Fruit fly (Drosophila melanogaster) whole organism, wandering third instar larva: ENCODE results near the gene Psf3.

ENCODE experiments used
- CG32264 ChIP-seq: fragments of 200-800 bp; sonication (Bioruptor generic); optimal IDR thresholded peaks from 2 replicates; lab custom pipeline; 2016; ENCODE audit warnings: missing biosample characterization, missing genetic modification characterization
- CG9705 ChIP-seq: fragments of 200-800 bp; sonication (Bioruptor generic); optimal IDR thresholded peaks from 2 replicates; lab custom pipeline; 2018; ENCODE audit warnings: missing biosample characterization, mild to moderate bottlenecking, missing genetic modification characterization
- CrebA ChIP-seq: fragments of 200-800 bp; sonication (Bioruptor generic); optimal IDR thresholded peaks from 2 replicates; lab custom pipeline; 2016; ENCODE audit warnings: missing biosample characterization, mild to moderate bottlenecking, missing genetic modification characterization, borderline replicate concordance
- Dif ChIP-seq: fragments of 200-275, 200-300 bp; sonication (Bioruptor generic); optimal IDR thresholded peaks from 2 replicates; lab custom pipeline; 2018; ENCODE audit warnings: missing biosample characterization, missing genetic modification characterization; ENCODE audit not compliant: partially characterized antibody
- GATAd ChIP-seq: sonication (Bioruptor generic); optimal IDR thresholded peaks from 2 replicates; lab custom pipeline; 2016; ENCODE audit warnings: missing biosample characterization, missing genetic modification characterization
- HLH106 ChIP-seq: fragments of 200-800 bp; optimal IDR thresholded peaks from 3 replicates; lab custom pipeline; 2019; ENCODE audit warnings: missing biosample characterization, mild to moderate bottlenecking, missing genetic modification characterization, moderate library complexity
- Hnf4 ChIP-seq: fragments of 200-800 bp; sonication (Bioruptor generic); optimal IDR thresholded peaks from 2 replicates; lab custom pipeline; 2016; ENCODE audit warnings: missing biosample characterization, mild to moderate bottlenecking, missing genetic modification characterization
- Hr78 ChIP-seq: fragments of >200 bp; optimal IDR thresholded peaks from 2 replicates; lab custom pipeline; 2017; ENCODE audit warnings: missing biosample characterization, missing genetic modification characterization
- Hr83 ChIP-seq: fragments of 200-300 bp; sonication (Bioruptor generic); optimal IDR thresholded peaks from 2 replicates; lab custom pipeline; 2016; ENCODE audit warnings: missing biosample characterization, mild to moderate bottlenecking, missing genetic modification characterization, moderate library complexity; ENCODE audit not compliant: poor library complexity, severe bottlenecking
- Mio ChIP-seq: sonication (Bioruptor generic); optimal IDR thresholded peaks from 2 replicates; lab custom pipeline; 2016; ENCODE audit warnings: missing biosample characterization, missing genetic modification characterization
- N ChIP-seq: fragments of >200 bp; optimal IDR thresholded peaks from 2 replicates; lab custom pipeline; 2018; ENCODE audit warnings: missing biosample characterization, missing external identifiers, missing genetic modification characterization
- OdsH ChIP-seq: fragments of 200-800 bp; sonication (Bioruptor generic); optimal IDR thresholded peaks from 2 replicates; lab custom pipeline; 2016; ENCODE audit warnings: missing biosample characterization, mild to moderate bottlenecking, missing genetic modification characterization
- Rel ChIP-seq, 2 experiments: fragments of 200-800 bp; sonication (Bioruptor generic) in 1 of 2; optimal IDR thresholded peaks; 2 replicates in 1 of 2; 3 replicates in 1 of 2; lab custom pipeline; 2016 to 2019; ENCODE audit warnings: mild to moderate bottlenecking in 2 of 2, missing biosample characterization in 2 of 2, missing genetic modification characterization in 2 of 2, moderate library complexity in 1 of 2
- Sp1 ChIP-seq: fragments of 200-800 bp; sonication (Bioruptor generic); optimal IDR thresholded peaks from 3 replicates; lab custom pipeline; 2019; ENCODE audit warnings: missing biosample characterization, mild to moderate bottlenecking, missing genetic modification characterization, moderate library complexity
- Vsx2 ChIP-seq: fragments of 200-300, 225-300 bp; sonication (Bioruptor generic); optimal IDR thresholded peaks from 2 replicates; lab custom pipeline; 2018; ENCODE audit warnings: missing biosample characterization, missing genetic modification characterization; ENCODE audit not compliant: partially characterized antibody
- br ChIP-seq: fragments of 200-800 bp; sonication (Bioruptor generic); optimal IDR thresholded peaks from 2 replicates; lab custom pipeline; 2016; ENCODE audit warnings: missing biosample characterization, missing genetic modification characterization
- dl ChIP-seq, 2 experiments: fragments of 175-275, 200-275 bp in 1 of 2; fragments of 200-275 bp in 1 of 2; sonication (Bioruptor generic); optimal IDR thresholded peaks; lab custom pipeline; 2018; ENCODE audit warnings: mild to moderate bottlenecking in 2 of 2, missing biosample characterization in 2 of 2, missing genetic modification characterization in 2 of 2, moderate library complexity in 2 of 2; ENCODE audit not compliant: partially characterized antibody in 2 of 2, insufficient read depth in 1 of 2
- dmrt93B ChIP-seq: fragments of 200-800 bp; sonication (Bioruptor generic); optimal IDR thresholded peaks from 2 replicates; lab custom pipeline; 2018; ENCODE audit warnings: missing biosample characterization, mild to moderate bottlenecking, missing genetic modification characterization
- dsf ChIP-seq: sonication (Bioruptor generic); optimal IDR thresholded peaks from 2 replicates; lab custom pipeline; 2016; ENCODE audit warnings: missing biosample characterization, missing genetic modification characterization, borderline replicate concordance
- ey ChIP-seq: fragments of 200-800 bp; sonication (Bioruptor generic); optimal IDR thresholded peaks from 2 replicates; lab custom pipeline; 2016; ENCODE audit warnings: missing biosample characterization, missing genetic modification characterization
- foxo ChIP-seq, 2 experiments: fragments of 200-800 bp; sonication (Bioruptor generic); optimal IDR thresholded peaks; 2 replicates in 1 of 2; 3 replicates in 1 of 2; lab custom pipeline; 2016 to 2017; ENCODE audit warnings: missing biosample characterization in 2 of 2, missing genetic modification characterization in 2 of 2
- fru ChIP-seq: fragments of 200-800 bp; sonication (Bioruptor generic); optimal IDR thresholded peaks from 3 replicates; lab custom pipeline; 2016; ENCODE audit warnings: missing biosample characterization, mild to moderate bottlenecking, missing genetic modification characterization
- h ChIP-seq: fragments of 200-800 bp; sonication (Bioruptor generic); optimal IDR thresholded peaks from 3 replicates; lab custom pipeline; 2016; ENCODE audit warnings: missing biosample characterization, mild to moderate bottlenecking, missing genetic modification characterization
- jim ChIP-seq: fragments of 175-275, 200-325 bp; sonication (Bioruptor generic); optimal IDR thresholded peaks from 2 replicates; lab custom pipeline; 2016; ENCODE audit warnings: missing biosample characterization, mild to moderate bottlenecking, missing genetic modification characterization
- lola ChIP-seq: fragments of >200 bp; optimal IDR thresholded peaks from 2 replicates; lab custom pipeline; 2017; ENCODE audit warnings: missing biosample characterization, missing genetic modification characterization
- pan ChIP-seq: fragments of >200 bp; optimal IDR thresholded peaks from 2 replicates; lab custom pipeline; 2017
- psq ChIP-seq: fragments of 200-800 bp; sonication (Bioruptor generic); optimal IDR thresholded peaks from 3 replicates; lab custom pipeline; 2017; ENCODE audit warnings: missing biosample characterization, mild to moderate bottlenecking, missing genetic modification characterization, moderate library complexity
- rgr ChIP-seq: fragments of 200-800 bp; sonication (Bioruptor generic); optimal IDR thresholded peaks from 3 replicates; lab custom pipeline; 2016; ENCODE audit warnings: missing biosample characterization, mild to moderate bottlenecking, missing genetic modification characterization
- sage ChIP-seq: fragments of 200-800 bp; sonication (Bioruptor generic); optimal IDR thresholded peaks from 2 replicates; lab custom pipeline; 2016; ENCODE audit warnings: missing biosample characterization, mild to moderate bottlenecking, missing genetic modification characterization
- sv ChIP-seq: fragments of 200-800 bp; sonication (Bioruptor generic); optimal IDR thresholded peaks from 3 replicates; lab custom pipeline; 2016; ENCODE audit warnings: missing biosample characterization, missing genetic modification characterization
- usp ChIP-seq: fragments of >200 bp; optimal IDR thresholded peaks from 2 replicates; lab custom pipeline; 2017; ENCODE audit warnings: missing biosample characterization, missing genetic modification characterization
- woc ChIP-seq: sonication (Bioruptor generic); optimal IDR thresholded peaks from 2 replicates; lab custom pipeline; 2016; ENCODE audit warnings: missing biosample characterization, mild to moderate bottlenecking, missing genetic modification characterization

The Psf3 gene

DNA sequence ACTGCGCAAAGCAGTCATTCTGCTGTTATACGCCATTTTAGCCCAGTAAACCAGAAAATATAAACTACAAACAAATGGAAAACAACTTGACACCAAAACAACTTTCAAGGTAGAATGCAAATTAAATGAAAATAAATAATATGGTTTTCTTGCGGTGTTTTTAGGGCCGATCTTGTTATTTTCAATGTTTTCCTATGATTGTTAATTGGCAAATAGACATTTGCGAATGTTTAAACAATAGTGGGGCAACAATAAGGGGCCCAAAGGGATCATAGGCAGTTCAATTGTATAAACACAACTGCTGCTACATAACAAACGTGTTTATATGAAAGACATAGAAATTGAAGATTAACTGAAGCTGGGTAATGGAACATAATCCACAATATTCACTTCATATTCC, 11.2 kb upstream of the Psf3 start:
- TF ChIP-seq fru (GFP tag; lab: Kevin White, UChicago) (no peak), N (GFP tag; lab: Kevin White, UChicago) (no peak)
- TF ChIP-seq, all 38 proteins: peak for 0

DNA sequence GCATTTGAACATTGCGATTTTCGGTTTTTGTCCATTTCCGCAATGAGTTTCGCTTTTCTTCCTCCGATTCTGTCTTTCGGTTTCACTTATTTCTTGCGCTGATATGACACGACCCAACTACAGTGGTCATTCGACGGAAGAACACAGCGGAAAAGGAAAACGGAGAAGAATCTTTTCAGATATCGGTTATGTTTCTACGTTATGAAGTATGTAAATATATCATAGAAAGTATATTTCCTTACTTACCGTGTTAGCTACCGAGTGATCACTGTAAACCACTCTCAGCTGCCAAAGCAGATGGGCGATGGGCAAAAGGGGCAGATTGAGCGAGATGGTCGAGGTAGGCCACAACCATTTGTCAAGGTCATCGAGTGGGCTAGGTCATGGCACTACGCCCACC, 2.0 kb upstream of the Psf3 start:
- TF ChIP-seq Mio (GFP tag; lab: Kevin White, UChicago), result no peak
- peak; percentile 42 for TF ChIP-seq HLH106 (tag; lab: Kevin White, UChicago)
- TF ChIP-seq Hnf4 (GFP tag; lab: Kevin White, UChicago), result peak; percentile 56
- TF ChIP-seq sage (GFP tag; lab: Kevin White, UChicago), result no peak
- TF ChIP-seq dsf (GFP tag; lab: Kevin White, UChicago), result no peak
- no peak for TF ChIP-seq Hr78 (GFP tag; lab: Kevin White, UChicago)
- TF ChIP-seq Dif, result no peak
- no peak for TF ChIP-seq jim (GFP tag; lab: Kevin White, UChicago)
- no peak for TF ChIP-seq sv
- no peak for TF ChIP-seq dl (GFP tag; optimal IDR thresholded peaks at IDR 0.05; lab: Kevin White, UChicago; ENCODE audit: insufficient read depth in 1 of 2, partially characterized antibody in 2 of 2)
- TF ChIP-seq rgr (GFP tag; lab: Kevin White, UChicago), result peak; percentile 57
- peak; percentile 65 for TF ChIP-seq ey (GFP tag; lab: Kevin White, UChicago)
- no peak for TF ChIP-seq lola (GFP tag; lab: Kevin White, UChicago)
- peak; percentile 2 for TF ChIP-seq woc
- TF ChIP-seq CG32264, result no peak
- TF ChIP-seq CG9705 (GFP tag; lab: Kevin White, UChicago), result no peak
- no peak for TF ChIP-seq Vsx2 (GFP tag; lab: Kevin White, UChicago)
- peak; percentile 2 for TF ChIP-seq GATAd (GFP tag; lab: Kevin White, UChicago)
- TF ChIP-seq pan (lab: Kevin White, UChicago), result no peak
- TF ChIP-seq h (GFP tag; lab: Kevin White, UChicago), result peak; percentile 69
- no peak for TF ChIP-seq usp (GFP tag; lab: Kevin White, UChicago)
- TF ChIP-seq fru (GFP tag; lab: Kevin White, UChicago), result peak; percentile 65
- peak in 1 of 2 experiments; percentile 70 for TF ChIP-seq foxo (GFP tag; optimal IDR thresholded peaks at IDR 0.05; lab: Kevin White, UChicago)
- peak; percentile 53 for TF ChIP-seq OdsH (GFP tag; lab: Kevin White, UChicago)
- TF ChIP-seq CrebA (GFP tag; lab: Kevin White, UChicago), result no peak
- TF ChIP-seq br (GFP tag; lab: Kevin White, UChicago), result peak; percentile 39
- TF ChIP-seq Sp1 (GFP tag; lab: Kevin White, UChicago), result no peak
- TF ChIP-seq psq (GFP tag; lab: Kevin White, UChicago), result peak; percentile 47
- peak; percentile 23 for TF ChIP-seq dmrt93B (GFP tag; lab: Kevin White, UChicago)

DNA sequence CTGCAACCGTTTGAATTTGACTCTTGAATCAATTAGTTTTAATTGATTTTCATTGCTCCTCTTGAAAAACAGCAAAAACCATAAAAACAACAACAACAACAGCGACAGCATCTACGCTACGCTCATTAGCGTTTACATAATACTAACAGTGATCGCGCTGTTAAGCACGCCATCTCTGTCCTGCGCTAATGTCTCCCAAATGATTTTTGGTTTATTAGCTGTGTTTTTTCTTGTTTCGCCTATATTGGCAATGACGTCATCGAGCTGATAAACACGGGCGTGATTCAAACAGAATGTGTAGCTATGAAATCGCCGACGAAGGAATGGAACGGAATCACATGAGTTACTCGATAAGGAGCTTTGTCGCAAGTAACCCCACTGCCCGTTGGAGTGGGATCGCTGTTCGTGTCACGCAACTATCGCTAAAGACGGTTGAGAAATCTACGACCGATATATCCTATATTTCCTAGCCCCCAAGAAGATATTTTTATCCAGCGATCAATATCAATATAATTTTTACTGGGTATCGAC, 1.2 kb upstream of the Psf3 start:
- TF ChIP-seq Mio (GFP tag; lab: Kevin White, UChicago) (no peak), fru (GFP tag; lab: Kevin White, UChicago) (no peak), Hr83 (GFP tag; lab: Kevin White, UChicago) (no peak), GATAd (GFP tag; lab: Kevin White, UChicago) (no peak)

DNA sequence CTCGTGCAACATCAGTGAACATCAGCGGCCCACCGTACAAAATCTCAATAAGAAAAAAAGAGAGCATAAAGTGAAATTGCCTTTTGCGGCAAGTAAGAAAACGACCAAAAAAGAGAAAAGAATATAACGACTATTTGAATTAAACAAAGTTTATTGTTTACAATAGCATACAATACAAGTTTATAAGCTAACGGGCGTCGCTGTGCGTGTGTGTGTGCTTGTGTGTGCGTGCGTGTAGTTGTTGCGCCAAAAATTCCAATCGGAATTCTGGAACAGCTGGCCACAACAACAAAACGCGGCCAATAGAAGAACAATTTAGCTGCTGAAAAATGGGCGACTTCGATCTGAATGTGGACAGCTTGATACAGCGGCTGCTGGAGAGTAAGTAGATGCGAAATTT, 522 bp upstream of the Psf3 start:
- TF ChIP-seq GATAd (GFP tag; lab: Kevin White, UChicago) (no peak), usp (GFP tag; lab: Kevin White, UChicago) (no peak), ey (GFP tag; lab: Kevin White, UChicago) (no peak), rgr (GFP tag; lab: Kevin White, UChicago) (no peak), Rel (GFP tag; optimal IDR thresholded peaks at IDR 0.05; lab: Kevin White, UChicago) (no peak), Rel (tag; optimal IDR thresholded peaks at IDR 0.05; lab: Kevin White, UChicago) (no peak), lola (GFP tag; lab: Kevin White, UChicago) (no peak), dl (GFP tag; optimal IDR thresholded peaks at IDR 0.05; lab: Kevin White, UChicago; ENCODE audit: insufficient read depth in 1 of 2, partially characterized antibody in 2 of 2) (no peak), Mio (GFP tag; lab: Kevin White, UChicago) (no peak), OdsH (GFP tag; lab: Kevin White, UChicago) (no peak), sv (no peak)
